Worm (Caenorhabditis elegans) whole organism, early embryonic: Measurements from ENCODE around the gene ZK666.15.
A peak's percentile ranks its signal among the peaks of the same experiment; 100 is the strongest.

Experiments used
- B0310.2 ChIP-seq: sonication (generic microtip); optimal IDR thresholded peaks from 2 replicates; lab custom pipeline; 2016; ENCODE audit warnings: mild to moderate bottlenecking, missing genetic modification characterization, missing compliant biosample characterization
- F13C5.2 ChIP-seq: sonication (generic microtip); optimal IDR thresholded peaks from 2 replicates; lab custom pipeline; 2017; ENCODE audit warnings: mild to moderate bottlenecking, missing genetic modification characterization, inconsistent platforms, missing compliant biosample characterization
- aly-1 ChIP-seq: sonication (generic microtip); optimal IDR thresholded peaks from 2 replicates; lab custom pipeline; 2016; ENCODE audit warnings: missing genetic modification characterization, missing compliant biosample characterization
- ama-1 ChIP-seq: fragments of 150-350 bp; optimal IDR thresholded peaks from 2 replicates; lab custom pipeline; 2014
- ceh-13 ChIP-seq: fragments of 200-800 bp; sonication (Bioruptor generic); optimal IDR thresholded peaks from 2 replicates; lab custom pipeline; 2018; ENCODE audit warnings: mild to moderate bottlenecking, missing genetic modification characterization, missing compliant biosample characterization
- ceh-36 ChIP-seq: sonication (generic microtip); optimal IDR thresholded peaks from 2 replicates; lab custom pipeline; 2016; ENCODE audit warnings: missing genetic modification characterization, inconsistent platforms, missing compliant biosample characterization
- ets-7 ChIP-seq: sonication (generic microtip); optimal IDR thresholded peaks from 2 replicates; lab custom pipeline; 2016; ENCODE audit warnings: missing genotype, missing genetic modification characterization, missing compliant biosample characterization
- flt-1 ChIP-seq: fragments of 200-800 bp; sonication (Bioruptor generic); IDR thresholded peaks from 2 replicates; pipeline ENCODE4 v1.3.6; 2022; ENCODE audit warnings: missing genetic modification characterization, missing compliant biosample characterization
- hmbx-1 ChIP-seq: sonication (generic microtip); optimal IDR thresholded peaks from 2 replicates; lab custom pipeline; 2016; ENCODE audit warnings: mild to moderate bottlenecking, missing genetic modification characterization, missing compliant biosample characterization
- hmg-4 ChIP-seq: fragments of 200-800 bp; sonication (Bioruptor generic); optimal IDR thresholded peaks from 2 replicates; lab custom pipeline; 2018; ENCODE audit warnings: mild to moderate bottlenecking, missing genetic modification characterization, missing compliant biosample characterization
- hnd-1 ChIP-seq: sonication (generic microtip); optimal IDR thresholded peaks from 2 replicates; lab custom pipeline; 2016; ENCODE audit warnings: missing genetic modification characterization, missing compliant biosample characterization
- pes-1 ChIP-seq: fragments of 200-800 bp; sonication (Bioruptor generic); IDR thresholded peaks from 2 replicates; pipeline ENCODE4 v1.3.6; 2022; ENCODE audit warnings: missing genetic modification reagents, missing genetic modification characterization, missing compliant biosample characterization
- scrt-1 ChIP-seq: fragments of 200-800 bp; sonication (Bioruptor generic); IDR thresholded peaks from 2 replicates; pipeline ENCODE4 v1.3.6; 2022; ENCODE audit warnings: missing genetic modification characterization, missing compliant biosample characterization
- sea-1 ChIP-seq: fragments of 200-800 bp; sonication (Bioruptor generic); conservative IDR thresholded peaks from 2 replicates; pipeline ENCODE4 v1.3.6; 2022; ENCODE audit warnings: missing genetic modification characterization, missing compliant biosample characterization
- tbx-11 ChIP-seq: fragments of 200-800 bp; sonication (Bioruptor generic); IDR thresholded peaks from 2 replicates; pipeline ENCODE4 v1.3.6; 2022; ENCODE audit warnings: missing genetic modification characterization, missing compliant biosample characterization
- tbx-37 ChIP-seq: fragments of 200-800 bp; sonication (Bioruptor generic); conservative IDR thresholded peaks from 2 replicates; pipeline ENCODE4 v1.3.6; 2022; ENCODE audit warnings: missing genetic modification reagents, missing genetic modification characterization, missing compliant biosample characterization
- tra-4 ChIP-seq: sonication (generic microtip); optimal IDR thresholded peaks from 2 replicates; lab custom pipeline; 2017; ENCODE audit warnings: missing genetic modification characterization, missing compliant biosample characterization

Gene ZK666.15

DNA sequence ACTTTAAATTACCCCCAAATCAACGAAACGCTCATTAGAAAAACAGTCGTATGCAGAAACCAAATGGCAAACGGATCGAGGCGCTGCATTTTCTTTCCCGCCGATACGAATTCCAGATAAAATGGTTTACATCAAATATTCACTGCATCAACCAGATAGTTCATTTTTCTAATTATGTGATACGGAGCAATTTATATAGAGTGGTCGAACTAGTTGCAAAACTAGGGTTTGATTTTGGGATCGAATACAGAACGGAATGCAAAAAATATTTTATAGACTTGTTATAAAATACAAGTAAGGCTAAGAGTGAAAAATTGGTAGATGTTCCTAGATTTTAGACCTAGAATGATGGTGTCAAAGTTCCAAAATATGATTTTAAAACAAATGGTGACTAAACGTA, 33.0 kb downstream of the ZK666.15 start:
- TF ChIP-seq ama-1 (lab: Kevin White, UChicago) (no peak), pes-1 (GFP tag; lab: Robert Waterston, UW) (no peak), hmbx-1 (tag; lab: Kevin White, UChicago) (no peak), tbx-11 (GFP tag; lab: Robert Waterston, UW) (no peak), tra-4 (no peak), hmg-4 (GFP tag; lab: Kevin White, UChicago) (no peak), hnd-1 (tag; lab: Kevin White, UChicago) (no peak), ceh-36 (tag; lab: Kevin White, UChicago) (no peak), flt-1 (no peak), ets-7 (no peak), scrt-1 (no peak), sea-1 (no peak), F13C5.2 (tag; lab: Kevin White, UChicago) (no peak), ceh-13 (GFP tag; lab: Kevin White, UChicago) (no peak), aly-1 (tag; lab: Kevin White, UChicago) (no peak), tbx-37 (GFP tag; lab: Robert Waterston, UW) (no peak)

DNA sequence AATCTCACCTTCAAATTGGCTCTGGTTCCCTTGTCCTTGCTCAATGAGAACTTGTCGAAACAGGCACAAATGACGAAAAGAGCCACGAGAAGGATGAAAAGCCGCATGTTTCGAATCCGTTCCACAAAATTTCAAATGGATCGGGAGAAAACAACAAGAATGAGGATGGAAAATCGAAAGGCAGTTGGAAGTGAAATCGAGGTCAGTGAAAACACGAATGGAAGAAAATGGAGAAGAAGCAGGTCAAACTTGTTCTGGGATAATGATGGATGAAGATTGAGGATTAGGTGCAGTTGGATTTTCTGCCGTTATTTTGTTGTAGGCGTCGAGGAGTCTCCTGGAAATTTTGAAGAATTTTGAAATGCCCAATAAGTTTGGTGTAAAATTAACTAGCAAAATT, 36.2 kb downstream of the ZK666.15 start:
- TF ChIP-seq sea-1, result no peak
- no peak for TF ChIP-seq hmg-4 (GFP tag; lab: Kevin White, UChicago)
- no peak for TF ChIP-seq pes-1 (GFP tag; lab: Robert Waterston, UW)
- no peak for TF ChIP-seq hnd-1 (tag; lab: Kevin White, UChicago)
- TF ChIP-seq tbx-11 (GFP tag; lab: Robert Waterston, UW), result no peak
- no peak for TF ChIP-seq ets-7
- TF ChIP-seq ama-1 (lab: Kevin White, UChicago), result no peak
- no peak for TF ChIP-seq ceh-13 (GFP tag; lab: Kevin White, UChicago)

DNA sequence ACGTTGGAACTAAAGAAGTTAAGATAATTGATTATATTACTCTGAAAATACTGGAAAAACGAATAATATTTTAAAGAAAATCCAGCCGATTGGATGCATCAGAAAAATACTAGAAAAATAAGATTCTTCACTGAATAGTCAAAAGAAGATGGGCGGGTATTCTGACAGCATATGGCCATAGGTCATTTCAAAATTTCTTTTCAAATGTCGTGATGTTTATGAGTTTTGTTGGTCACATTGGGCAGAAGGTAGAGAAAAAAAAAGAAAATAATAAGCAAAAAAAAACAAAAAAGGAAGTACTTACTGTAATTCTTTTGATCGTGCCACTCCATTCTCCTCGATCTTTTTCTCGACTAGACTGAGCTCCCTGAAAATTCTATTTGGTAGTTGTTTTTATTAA, 36.7 kb downstream of the ZK666.15 start, which contains the start of gene F59B10.5:
Gene F59B10.5 (minus strand): TSS at position 101 of the 400 bp plus-strand sequence.
- TF ChIP-seq flt-1 (no peak), tra-4 (no peak)

DNA sequence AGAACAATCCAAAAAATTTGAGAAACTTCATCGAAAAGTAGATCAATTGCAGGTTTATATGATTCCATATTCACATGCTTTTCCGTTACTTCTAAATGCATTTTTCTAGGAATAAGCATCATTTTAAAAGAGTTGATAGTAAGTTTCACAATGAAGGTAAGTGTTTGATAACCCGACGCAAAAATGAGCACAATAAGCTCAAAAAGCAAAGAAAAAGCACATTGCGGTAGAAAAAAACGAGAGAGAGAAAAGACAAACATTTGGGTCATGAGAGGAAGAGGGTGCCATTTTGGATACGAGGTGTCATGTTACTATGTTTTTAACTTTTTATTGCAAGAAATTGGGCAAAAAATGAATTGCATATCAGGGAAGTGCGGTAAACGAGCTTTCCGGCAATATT, 37.5 kb downstream of the ZK666.15 start, which contains the start of gene F59B10.6:
Gene F59B10.6 (minus strand): TSS at position 101 of the 400 bp plus-strand sequence.
- TF ChIP-seq flt-1 (no peak), B0310.2 (tag; lab: Kevin White, UChicago) (no peak), scrt-1 (no peak), hmbx-1 (tag; lab: Kevin White, UChicago) (no peak), sea-1 (no peak), hnd-1 (tag; lab: Kevin White, UChicago) (no peak), hmg-4 (GFP tag; lab: Kevin White, UChicago) (no peak), ceh-13 (GFP tag; lab: Kevin White, UChicago) (no peak), ets-7 (no peak), tbx-37 (GFP tag; lab: Robert Waterston, UW) (no peak), ceh-36 (tag; lab: Kevin White, UChicago) (no peak), tbx-11 (GFP tag; lab: Robert Waterston, UW) (no peak), tra-4 (no peak)

DNA sequence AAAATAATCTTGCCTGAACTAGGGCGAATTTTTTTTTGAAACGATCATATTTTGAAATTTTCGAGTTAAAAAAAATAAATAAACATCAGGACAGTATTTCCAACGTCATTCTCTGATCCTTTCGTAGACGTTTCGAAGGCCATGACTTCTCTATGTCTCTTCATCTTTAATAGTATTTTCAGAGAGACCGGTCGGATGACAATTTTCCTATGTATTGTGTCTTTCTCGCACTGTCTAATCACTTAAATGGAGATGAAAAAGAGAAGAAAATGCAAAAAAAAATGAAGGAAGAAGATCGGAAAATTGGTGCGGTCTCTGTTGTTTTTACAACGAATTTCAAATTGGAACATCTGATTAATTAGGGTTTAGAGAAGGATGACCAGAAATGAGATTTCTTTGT, 38.3 kb downstream of the ZK666.15 start:
- no peak for TF ChIP-seq sea-1
- TF ChIP-seq ets-7, result no peak

DNA sequence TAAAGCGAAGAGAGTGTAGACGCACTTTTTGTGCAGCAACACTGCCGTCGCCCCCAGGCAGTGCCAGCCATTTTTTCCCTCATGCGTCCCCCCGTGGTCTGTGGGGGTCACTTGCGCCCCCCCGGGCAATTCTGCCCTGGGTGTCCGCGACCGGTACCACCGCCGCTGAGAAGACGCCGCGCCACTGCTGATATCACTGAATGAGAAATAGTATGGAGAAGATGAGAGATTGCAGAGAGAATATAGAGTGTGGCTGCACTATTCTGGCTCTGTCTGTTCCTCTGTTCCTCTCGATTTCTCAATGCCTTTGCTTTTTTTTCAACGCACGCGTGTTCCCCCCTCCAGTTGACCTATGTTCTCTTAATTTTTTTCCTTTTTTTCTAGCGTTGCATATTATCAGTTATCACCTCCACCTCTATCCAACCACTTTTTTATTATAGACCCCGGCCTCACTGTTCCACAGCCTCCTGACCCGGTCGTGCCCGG, 40.9 kb downstream of the ZK666.15 start, which contains the start of gene mab-10:
Gene mab-10 (plus strand): TSS at position 436 of the 486 bp plus-strand sequence.
- TF ChIP-seq ets-7 (no peak), scrt-1 (peak; percentile 59; the same call in 1 of the 2 replicates), aly-1 (tag; lab: Kevin White, UChicago) (no peak)

- no peak for TF ChIP-seq sea-1
- TF ChIP-seq tbx-37 (GFP tag; lab: Robert Waterston, UW), result 0 out of 2 replicates have a peak, but pooled peaks have one; percentile 15
These were observed 42.4 kb downstream of the ZK666.15 start for ce11 chrII:10529218-10529751.

DNA sequence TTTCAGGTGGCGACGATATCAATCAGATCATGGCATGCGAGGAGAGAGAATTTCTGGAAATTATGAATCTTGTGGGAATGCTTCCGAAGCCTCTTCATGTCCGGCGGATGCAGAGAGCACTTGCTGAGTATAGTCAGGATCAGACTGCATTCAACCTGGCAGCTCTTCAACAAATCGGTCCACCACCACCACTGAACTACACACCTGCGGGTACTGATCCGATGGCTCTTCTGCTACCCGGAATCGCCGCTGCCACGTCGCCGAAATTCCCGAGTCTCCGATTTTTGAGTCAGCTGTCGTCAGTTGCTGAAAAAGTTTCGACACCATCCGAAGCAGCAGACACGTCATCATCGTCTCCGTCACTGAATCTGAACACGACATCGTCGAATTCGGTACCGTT, 44.1 kb downstream of the ZK666.15 start:
- TF ChIP-seq B0310.2 (tag; lab: Kevin White, UChicago), result no peak
- TF ChIP-seq ceh-36 (tag; lab: Kevin White, UChicago), result no peak
- TF ChIP-seq ets-7, result no peak
- TF ChIP-seq tra-4, result no peak
- no peak for TF ChIP-seq flt-1
- TF ChIP-seq pes-1 (GFP tag; lab: Robert Waterston, UW), result no peak
- TF ChIP-seq aly-1 (tag; lab: Kevin White, UChicago), result no peak
- no peak for TF ChIP-seq ceh-13 (GFP tag; lab: Kevin White, UChicago)
- no peak for TF ChIP-seq hnd-1 (tag; lab: Kevin White, UChicago)
- TF ChIP-seq F13C5.2 (tag; lab: Kevin White, UChicago), result no peak
- no peak for TF ChIP-seq hmg-4 (GFP tag; lab: Kevin White, UChicago)
- TF ChIP-seq tbx-11 (GFP tag; lab: Robert Waterston, UW), result no peak
- TF ChIP-seq scrt-1, result no peak
- no peak for TF ChIP-seq ama-1 (lab: Kevin White, UChicago)

DNA sequence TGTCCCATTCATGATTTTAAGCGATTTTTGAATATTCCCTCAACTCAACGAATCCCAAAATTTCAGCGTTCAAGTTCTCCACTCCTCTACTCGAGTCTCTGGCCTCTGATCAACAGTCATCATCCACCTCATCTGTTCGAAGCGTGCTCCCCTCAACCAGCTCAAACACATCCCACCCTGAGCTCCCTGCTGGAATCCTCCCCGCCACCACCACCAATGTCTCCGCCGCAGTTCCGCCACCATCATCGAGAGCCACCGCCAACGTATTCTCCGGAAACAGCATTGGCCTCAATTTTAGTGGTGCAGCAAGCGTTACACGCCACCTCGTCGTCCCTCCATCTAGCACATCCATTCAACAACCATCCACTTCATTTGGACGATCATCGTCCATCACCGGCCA, 44.8 kb downstream of the ZK666.15 start:
- TF ChIP-seq ets-7, result no peak
- TF ChIP-seq aly-1 (tag; lab: Kevin White, UChicago), result no peak
- TF ChIP-seq pes-1 (GFP tag; lab: Robert Waterston, UW), result no peak
- no peak for TF ChIP-seq ceh-13 (GFP tag; lab: Kevin White, UChicago)
- no peak for TF ChIP-seq sea-1
- no peak for TF ChIP-seq hmg-4 (GFP tag; lab: Kevin White, UChicago)
- no peak for TF ChIP-seq scrt-1
- no peak for TF ChIP-seq B0310.2 (tag; lab: Kevin White, UChicago)
- TF ChIP-seq tbx-37 (GFP tag; lab: Robert Waterston, UW), result no peak
- TF ChIP-seq ceh-36 (tag; lab: Kevin White, UChicago), result no peak
- TF ChIP-seq tra-4, result no peak
- no peak for TF ChIP-seq flt-1
- no peak for TF ChIP-seq hmbx-1 (tag; lab: Kevin White, UChicago)
- TF ChIP-seq F13C5.2 (tag; lab: Kevin White, UChicago), result no peak
